Worm (Caenorhabditis elegans): ENCODE data around the gene unc-27.

The unc-27 gene

DNA sequence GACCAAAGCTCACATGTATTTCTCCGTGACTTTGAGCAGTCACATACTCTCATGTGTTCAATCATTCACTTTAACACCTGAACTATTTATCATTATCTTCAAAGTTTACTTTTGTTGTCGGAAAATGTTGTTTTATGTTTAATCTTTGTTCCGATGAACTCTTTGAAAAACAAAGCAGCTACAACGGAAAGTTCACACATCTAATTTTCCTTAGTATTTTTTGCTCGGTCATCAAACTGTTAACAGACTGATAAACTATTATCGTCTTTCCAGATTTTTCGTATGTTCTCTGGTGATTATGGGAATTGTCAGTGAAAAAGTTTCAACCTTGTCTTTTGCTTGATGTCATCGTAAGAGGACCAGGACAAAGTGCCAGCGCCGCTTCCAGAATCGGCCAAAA is 33.3 kb upstream of the unc-27 start:
- no peak for TF ChIP-seq ref-1 (GFP tag; conservative IDR thresholded peaks at IDR 0.05)
- TF ChIP-seq ztf-23 (GFP tag; IDR thresholded peaks at IDR 0.05) = no peak
- no peak for TF ChIP-seq med-1 (GFP tag; optimal IDR thresholded peaks at IDR 0.05; ENCODE audit: insufficient read depth)
- no peak for TF ChIP-seq cog-1 (tag; optimal IDR thresholded peaks at IDR 0.05)
- TF ChIP-seq T22C8.4 (GFP tag; IDR thresholded peaks at IDR 0.05) = no peak

DNA sequence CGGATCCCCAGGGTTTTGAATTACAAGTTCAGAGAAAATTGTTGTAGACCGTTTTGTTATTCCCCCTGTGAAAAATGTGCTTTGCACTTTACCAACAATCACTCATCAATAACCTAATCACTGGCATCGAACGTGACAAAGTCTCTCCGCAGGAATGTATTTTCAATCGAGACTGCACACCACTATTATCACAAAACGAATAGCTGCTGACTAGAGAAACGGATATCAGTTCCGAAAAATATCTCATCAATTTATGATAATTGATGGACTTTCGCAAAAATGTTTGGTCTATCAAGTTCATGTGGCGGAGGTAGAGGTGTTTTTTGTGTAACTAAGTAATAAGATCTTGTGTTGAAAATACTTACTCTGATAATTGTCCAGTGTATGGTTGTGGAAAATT is 28.2 kb upstream of the unc-27 start:
- TF ChIP-seq ref-1 (GFP tag; conservative IDR thresholded peaks at IDR 0.05) = no peak
- no peak for TF ChIP-seq med-1 (GFP tag; optimal IDR thresholded peaks at IDR 0.05; ENCODE audit: insufficient read depth)
- no peak for TF ChIP-seq cog-1 (tag; optimal IDR thresholded peaks at IDR 0.05)
- no peak for TF ChIP-seq T22C8.4 (GFP tag; IDR thresholded peaks at IDR 0.05)
- TF ChIP-seq ztf-29 (GFP tag; IDR thresholded peaks at IDR 0.05) = no peak
- no peak for TF ChIP-seq tab-1 (GFP tag; IDR thresholded peaks at IDR 0.05)
- no peak for TF ChIP-seq flt-1 (GFP tag; IDR thresholded peaks at IDR 0.05)
- no peak for TF ChIP-seq ztf-23 (GFP tag; IDR thresholded peaks at IDR 0.05)
- no peak for TF ChIP-seq klf-2 (GFP tag; conservative IDR thresholded peaks at IDR 0.05)

DNA sequence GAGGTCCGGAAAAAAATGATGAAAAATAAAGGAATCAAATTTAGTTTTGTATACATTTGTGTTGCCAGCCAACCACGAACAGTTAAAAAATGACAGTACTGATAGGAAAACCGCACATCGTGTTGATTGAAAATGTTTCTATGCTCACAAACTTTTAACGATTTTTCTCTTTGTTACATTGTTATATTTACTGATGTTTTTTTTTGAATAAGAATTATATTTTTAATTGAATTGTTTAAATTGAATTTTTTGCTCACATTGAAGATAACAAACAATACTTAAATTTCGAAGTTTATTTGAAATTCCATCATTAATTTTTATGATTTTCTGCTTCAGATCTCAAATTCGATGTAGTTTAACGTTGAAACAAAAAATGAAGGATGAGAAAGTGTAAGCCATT is 27.8 kb upstream of the unc-27 start, which contains the start of gene M02D8.5:
Gene M02D8.5 (minus strand): TSS at position 101 of the 400 bp plus-strand sequence.
- TF ChIP-seq ztf-23 (GFP tag; IDR thresholded peaks at IDR 0.05) (no peak), tab-1 (GFP tag; IDR thresholded peaks at IDR 0.05) (no peak), ref-1 (GFP tag; conservative IDR thresholded peaks at IDR 0.05) (no peak), klf-2 (GFP tag; conservative IDR thresholded peaks at IDR 0.05) (no peak), med-1 (GFP tag; optimal IDR thresholded peaks at IDR 0.05; ENCODE audit: insufficient read depth) (no peak), T22C8.4 (GFP tag; IDR thresholded peaks at IDR 0.05) (no peak), flt-1 (GFP tag; IDR thresholded peaks at IDR 0.05) (no peak), ztf-29 (GFP tag; IDR thresholded peaks at IDR 0.05) (no peak), cog-1 (tag; optimal IDR thresholded peaks at IDR 0.05) (no peak)

DNA sequence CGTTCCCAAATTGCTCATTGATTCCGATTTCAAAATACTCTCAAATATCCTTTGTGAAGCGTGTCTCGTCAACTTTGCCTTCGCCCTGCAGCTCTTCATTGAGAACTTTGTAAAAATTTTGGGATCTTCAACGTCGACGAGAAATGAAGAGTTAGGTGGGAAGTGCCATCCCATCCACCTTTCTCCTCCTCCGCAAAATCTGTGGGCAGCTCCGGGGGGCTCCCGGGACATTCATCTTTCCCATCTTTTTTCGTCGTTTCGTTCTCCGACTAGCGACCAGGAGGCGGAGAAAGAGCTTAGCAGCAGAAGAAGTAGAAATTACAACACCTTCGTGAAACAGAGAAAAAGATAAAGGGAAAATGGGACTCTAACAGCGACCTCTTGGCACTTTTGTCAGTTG is 26.3 kb upstream of the unc-27 start:
- TF ChIP-seq flt-1 (GFP tag; IDR thresholded peaks at IDR 0.05) = no peak
- TF ChIP-seq med-1 (GFP tag; optimal IDR thresholded peaks at IDR 0.05; ENCODE audit: insufficient read depth) = no peak
- no peak for TF ChIP-seq ref-1 (GFP tag; conservative IDR thresholded peaks at IDR 0.05)
- TF ChIP-seq cog-1 (tag; optimal IDR thresholded peaks at IDR 0.05) = no peak
- TF ChIP-seq ztf-23 (GFP tag; IDR thresholded peaks at IDR 0.05) = no peak
- no peak for TF ChIP-seq klf-2 (GFP tag; conservative IDR thresholded peaks at IDR 0.05)
- TF ChIP-seq ztf-29 (GFP tag; IDR thresholded peaks at IDR 0.05) = no peak
- TF ChIP-seq tab-1 (GFP tag; IDR thresholded peaks at IDR 0.05) = no peak
- TF ChIP-seq T22C8.4 (GFP tag; IDR thresholded peaks at IDR 0.05) = no peak

DNA sequence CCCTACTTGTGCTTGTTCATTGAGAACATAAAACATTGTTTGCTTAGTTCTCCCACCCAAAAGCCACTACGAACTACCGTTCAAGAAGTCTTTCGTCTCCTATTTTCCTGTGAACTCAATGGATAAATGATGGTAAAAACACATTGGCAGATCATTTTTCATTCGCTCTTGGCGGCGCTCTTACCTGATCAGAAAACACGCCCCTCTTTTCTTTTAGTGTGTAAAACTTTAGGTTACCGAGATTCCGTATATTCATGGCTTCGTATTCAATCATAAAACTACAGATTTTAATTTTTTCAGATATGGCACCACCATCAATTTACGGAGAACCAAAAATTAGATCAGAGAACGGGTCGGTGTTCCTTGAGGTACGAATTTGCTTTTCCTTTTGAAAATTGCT is 25.6 kb upstream of the unc-27 start, which contains the start of gene zig-12:
Gene zig-12 (plus strand): TSS at position 301 of the 400 bp plus-strand sequence.
- TF ChIP-seq klf-2 (GFP tag; conservative IDR thresholded peaks at IDR 0.05) (no peak), ref-1 (GFP tag; conservative IDR thresholded peaks at IDR 0.05) (no peak), tab-1 (GFP tag; IDR thresholded peaks at IDR 0.05) (no peak), ztf-29 (GFP tag; IDR thresholded peaks at IDR 0.05) (no peak), flt-1 (GFP tag; IDR thresholded peaks at IDR 0.05) (no peak)

DNA sequence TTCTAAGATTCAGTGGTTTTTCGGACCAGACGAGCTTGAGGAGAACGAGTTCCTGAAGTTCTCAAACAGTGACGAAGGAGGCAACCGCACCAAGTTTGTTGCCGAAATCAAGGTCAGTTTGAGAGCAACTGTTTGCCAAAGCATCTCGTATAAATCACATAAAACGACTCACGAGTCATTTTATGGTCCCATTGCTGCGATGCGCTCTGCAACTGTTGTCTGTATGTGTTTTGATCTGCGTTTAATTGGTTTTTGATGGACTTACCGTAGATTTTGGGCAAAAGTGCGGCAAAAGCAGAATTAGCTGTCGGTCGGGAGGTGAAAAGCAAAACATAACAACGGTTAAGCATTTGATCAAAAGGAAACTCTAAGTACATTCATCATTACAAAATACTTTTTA is 25.2 kb upstream of the unc-27 start:
- TF ChIP-seq ztf-23 (GFP tag; IDR thresholded peaks at IDR 0.05) (no peak), klf-2 (GFP tag; conservative IDR thresholded peaks at IDR 0.05) (no peak), ref-1 (GFP tag; conservative IDR thresholded peaks at IDR 0.05) (no peak), cog-1 (tag; optimal IDR thresholded peaks at IDR 0.05) (no peak), ztf-29 (GFP tag; IDR thresholded peaks at IDR 0.05) (no peak), flt-1 (GFP tag; IDR thresholded peaks at IDR 0.05) (no peak), T22C8.4 (GFP tag; IDR thresholded peaks at IDR 0.05) (no peak), tab-1 (GFP tag; IDR thresholded peaks at IDR 0.05) (no peak), med-1 (GFP tag; optimal IDR thresholded peaks at IDR 0.05; ENCODE audit: insufficient read depth) (no peak)

DNA sequence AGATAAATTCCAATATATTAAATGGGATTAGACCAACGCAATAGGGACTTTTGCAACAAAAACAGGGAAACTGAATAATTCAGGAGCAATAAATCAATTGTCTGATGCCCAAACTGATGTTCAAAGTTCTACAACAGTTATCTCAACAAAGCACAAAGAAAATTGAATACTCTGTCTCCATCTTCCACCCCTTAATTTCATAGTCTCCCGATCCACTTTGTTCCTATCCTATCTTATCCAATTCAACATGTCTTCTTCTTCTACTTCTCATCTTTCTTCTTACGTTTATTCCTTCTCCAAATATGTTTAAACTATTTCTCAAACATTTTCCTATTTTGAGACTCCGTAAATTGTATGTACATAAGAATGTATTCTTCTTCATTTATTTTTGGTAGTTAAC is 18.9 kb upstream of the unc-27 start:
- TF ChIP-seq med-1 (GFP tag; optimal IDR thresholded peaks at IDR 0.05; ENCODE audit: insufficient read depth) (no peak), cog-1 (tag; optimal IDR thresholded peaks at IDR 0.05) (no peak), klf-2 (GFP tag; conservative IDR thresholded peaks at IDR 0.05) (no peak), ztf-23 (GFP tag; IDR thresholded peaks at IDR 0.05) (no peak), ztf-29 (GFP tag; IDR thresholded peaks at IDR 0.05) (no peak), flt-1 (GFP tag; IDR thresholded peaks at IDR 0.05) (no peak), T22C8.4 (GFP tag; IDR thresholded peaks at IDR 0.05) (no peak), tab-1 (GFP tag; IDR thresholded peaks at IDR 0.05) (no peak), ref-1 (GFP tag; conservative IDR thresholded peaks at IDR 0.05) (no peak)

DNA sequence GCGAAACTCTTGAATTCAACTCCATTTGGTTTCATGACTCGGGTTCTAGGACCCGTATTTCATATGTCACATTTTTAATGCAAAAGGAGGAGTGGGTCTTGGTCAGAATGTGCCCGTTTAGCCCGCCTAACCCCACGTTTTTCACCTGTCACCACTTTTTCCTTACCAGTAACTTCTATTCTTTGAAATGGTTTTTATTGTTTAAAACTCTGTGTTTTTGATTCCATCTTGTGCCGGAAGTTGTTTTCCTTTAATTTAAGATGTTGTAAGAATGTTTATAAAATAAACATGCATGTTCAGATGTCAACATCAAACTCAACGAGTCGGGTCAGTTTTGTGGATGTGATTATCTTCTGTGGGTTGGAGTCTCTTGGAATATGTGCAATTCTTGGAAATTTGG is 10.7 kb upstream of the unc-27 start, which contains the start of gene ZK721.4:
Gene ZK721.4 (plus strand): TSS at position 301 of the 400 bp plus-strand sequence.
- no peak for TF ChIP-seq T22C8.4 (GFP tag; IDR thresholded peaks at IDR 0.05)
- TF ChIP-seq flt-1 (GFP tag; IDR thresholded peaks at IDR 0.05) = no peak

DNA sequence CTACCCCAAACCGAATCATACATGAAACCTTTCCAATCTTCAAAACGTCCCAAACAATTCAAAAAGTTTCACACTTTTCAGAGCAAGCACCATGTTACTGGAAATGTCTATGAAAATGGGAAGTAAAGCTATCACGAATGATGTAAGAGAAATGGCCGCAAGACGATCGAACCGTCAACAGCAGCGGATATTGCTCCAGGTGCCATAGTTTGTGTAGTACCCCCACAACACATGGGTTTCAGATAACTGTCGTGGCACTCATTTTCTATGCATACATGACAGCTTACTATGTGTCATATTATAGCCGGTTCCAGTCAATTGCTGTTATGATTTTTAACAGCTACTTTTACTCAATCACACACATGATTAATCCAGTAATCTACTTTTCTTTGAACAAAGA is 5.0 kb upstream of the unc-27 start, which contains the start of gene ZK721.3:
Gene ZK721.3 (plus strand): TSS at position 301 of the 400 bp plus-strand sequence.
- no peak for TF ChIP-seq cog-1 (tag; optimal IDR thresholded peaks at IDR 0.05)
- TF ChIP-seq ref-1 (GFP tag; conservative IDR thresholded peaks at IDR 0.05) = no peak
- TF ChIP-seq ztf-29 (GFP tag; IDR thresholded peaks at IDR 0.05) = no peak
- no peak for TF ChIP-seq med-1 (GFP tag; optimal IDR thresholded peaks at IDR 0.05; ENCODE audit: insufficient read depth)
- TF ChIP-seq ztf-23 (GFP tag; IDR thresholded peaks at IDR 0.05) = no peak
- TF ChIP-seq klf-2 (GFP tag; conservative IDR thresholded peaks at IDR 0.05) = no peak
- TF ChIP-seq flt-1 (GFP tag; IDR thresholded peaks at IDR 0.05) = no peak
- TF ChIP-seq T22C8.4 (GFP tag; IDR thresholded peaks at IDR 0.05) = no peak
- no peak for TF ChIP-seq tab-1 (GFP tag; IDR thresholded peaks at IDR 0.05)

DNA sequence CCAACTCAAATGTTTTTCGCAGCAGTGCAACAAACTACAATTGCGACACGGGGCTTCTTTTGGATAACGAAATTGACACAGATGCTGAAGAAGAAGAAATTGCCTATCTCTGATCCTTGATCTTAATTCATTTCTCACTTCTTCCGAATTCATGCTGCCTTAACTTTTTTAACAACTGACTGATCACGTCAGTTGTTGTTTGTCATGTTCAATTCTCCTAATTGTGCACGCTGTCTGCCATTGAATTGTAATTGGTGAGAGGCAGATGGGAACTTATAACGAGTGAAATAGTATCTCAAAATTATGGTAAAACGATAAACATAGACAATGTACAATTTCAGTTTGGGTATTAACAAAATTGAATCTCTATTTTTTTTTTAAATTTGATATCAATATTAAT is 2.6 kb upstream of the unc-27 start:
- TF ChIP-seq cog-1 (tag; optimal IDR thresholded peaks at IDR 0.05) (no peak), ztf-29 (GFP tag; IDR thresholded peaks at IDR 0.05) (no peak), flt-1 (GFP tag; IDR thresholded peaks at IDR 0.05) (no peak), tab-1 (GFP tag; IDR thresholded peaks at IDR 0.05) (no peak), T22C8.4 (GFP tag; IDR thresholded peaks at IDR 0.05) (no peak), klf-2 (GFP tag; conservative IDR thresholded peaks at IDR 0.05) (no peak), ztf-23 (GFP tag; IDR thresholded peaks at IDR 0.05) (no peak), med-1 (GFP tag; optimal IDR thresholded peaks at IDR 0.05; ENCODE audit: insufficient read depth) (no peak), ref-1 (GFP tag; conservative IDR thresholded peaks at IDR 0.05) (no peak)
